Fruit fly (Drosophila melanogaster) whole organism, adult: ENCODE data around the gene Hpf1.

Experiments used
- CG11617 ChIP-seq: fragments of 200-800 bp; sonication (Bioruptor generic); optimal IDR thresholded peaks from 2 replicates; lab custom pipeline; 2017; ENCODE audit warnings: mild to moderate bottlenecking, missing biosample characterization, missing genetic modification reagents, missing genetic modification characterization
- CG12768 ChIP-seq: fragments of 200-800 bp; sonication (Bioruptor generic); optimal IDR thresholded peaks from 2 replicates; lab custom pipeline; 2017; ENCODE audit warnings: missing biosample characterization, missing genetic modification characterization, mild to moderate bottlenecking, moderate library complexity, missing genetic modification reagents
- CG14711 ChIP-seq: fragments of 200-800 bp; sonication (Bioruptor generic); optimal IDR thresholded peaks from 2 replicates; lab custom pipeline; 2018; ENCODE audit warnings: missing biosample characterization, mild to moderate bottlenecking, missing genetic modification characterization, moderate library complexity
- CG1620 ChIP-seq: fragments of 200-800 bp; sonication (Bioruptor generic); optimal IDR thresholded peaks from 2 replicates; lab custom pipeline; 2016; ENCODE audit warnings: missing biosample characterization, missing genetic modification characterization
- CG33017 ChIP-seq: fragments of 200-800 bp; sonication (Bioruptor generic); optimal IDR thresholded peaks from 2 replicates; lab custom pipeline; 2018; ENCODE audit warnings: missing biosample characterization, mild to moderate bottlenecking, missing genetic modification characterization, moderate library complexity
- CG5204 ChIP-seq: fragments of 200-800 bp; sonication (Bioruptor generic); optimal IDR thresholded peaks from 2 replicates; lab custom pipeline; 2016; ENCODE audit warnings: missing biosample characterization, missing genetic modification characterization
- CG7045 ChIP-seq: fragments of 200-800 bp; sonication (Bioruptor generic); optimal IDR thresholded peaks from 2 replicates; lab custom pipeline; 2017; ENCODE audit warnings: missing biosample characterization, mild to moderate bottlenecking, missing genetic modification characterization
- CG7101 ChIP-seq: fragments of 200-800 bp; sonication (Bioruptor generic); optimal IDR thresholded peaks from 2 replicates; lab custom pipeline; 2018; ENCODE audit warnings: missing biosample characterization, mild to moderate bottlenecking, missing genetic modification characterization, moderate library complexity
- Clk ChIP-seq: fragments of 200-800 bp; sonication (Bioruptor generic); optimal IDR thresholded peaks from 2 replicates; lab custom pipeline; 2017; ENCODE audit warnings: missing biosample characterization, missing genetic modification characterization
- Crg-1 ChIP-seq: fragments of 200-800 bp; sonication (Bioruptor generic); optimal IDR thresholded peaks from 2 replicates; lab custom pipeline; 2016; ENCODE audit warnings: missing biosample characterization, missing genetic modification characterization
- Hr96 ChIP-seq: fragments of 200-800 bp; sonication (Bioruptor generic); optimal IDR thresholded peaks from 2 replicates; lab custom pipeline; 2016; ENCODE audit warnings: missing biosample characterization, missing genetic modification characterization
- Mnt ChIP-seq: fragments of 200-800 bp; sonication (Bioruptor generic); optimal IDR thresholded peaks from 2 replicates; lab custom pipeline; 2016; ENCODE audit warnings: missing biosample characterization, mild to moderate bottlenecking, missing genetic modification characterization
- bab1 ChIP-seq: fragments of 200-800 bp; sonication (Bioruptor generic); optimal IDR thresholded peaks from 3 replicates; lab custom pipeline; 2019; ENCODE audit warnings: missing biosample characterization, mild to moderate bottlenecking, missing genetic modification characterization, moderate library complexity
- cic ChIP-seq: fragments of 200-800 bp; sonication (Bioruptor generic); optimal IDR thresholded peaks from 2 replicates; lab custom pipeline; 2017; ENCODE audit warnings: missing biosample characterization, mild to moderate bottlenecking, missing genetic modification characterization, moderate library complexity
- cnc ChIP-seq, 2 experiments: fragments of >200 bp; optimal IDR thresholded peaks; 2 replicates each; lab custom pipeline; 2017
- kay ChIP-seq: fragments of 200-800 bp; sonication (Bioruptor generic); peaks from one replicate; lab custom pipeline; 2016; ENCODE audit warnings: missing biosample characterization, missing genetic modification characterization, borderline replicate concordance
- ovo ChIP-seq: fragments of 200-800 bp; sonication (Bioruptor generic); optimal IDR thresholded peaks from 2 replicates; lab custom pipeline; 2016; ENCODE audit warnings: missing biosample characterization, missing genetic modification characterization
- pad ChIP-seq: fragments of 200-800 bp; sonication (Bioruptor generic); optimal IDR thresholded peaks from 3 replicates; lab custom pipeline; 2017; ENCODE audit warnings: missing biosample characterization, missing genetic modification characterization, mild to moderate bottlenecking, moderate library complexity, missing genetic modification reagents
- tj ChIP-seq: fragments of 200-800 bp; sonication (Bioruptor generic); optimal IDR thresholded peaks from 3 replicates; lab custom pipeline; 2017; ENCODE audit warnings: missing biosample characterization, mild to moderate bottlenecking, missing genetic modification characterization, moderate library complexity
- toe ChIP-seq: fragments of 200-800 bp; sonication (Bioruptor generic); optimal IDR thresholded peaks from 2 replicates; lab custom pipeline; 2016; ENCODE audit warnings: missing biosample characterization, missing genetic modification characterization

Gene Hpf1

dm6 chr3R:5791497-5791896 is at the start of gene Hpf1:
Gene Hpf1, plus strand, starts transcription at chr3R:5791879.
- TF ChIP-seq cnc (optimal IDR thresholded peaks at IDR 0.05; lab: Kevin White, UChicago) (peak; percentile 96 to 98), CG7101 (tag; lab: Kevin White, UChicago) (peak; percentile 99), ovo (GFP tag; lab: Kevin White, UChicago) (peak; percentile 96), CG1620 (peak; percentile 99), toe (GFP tag; lab: Kevin White, UChicago) (peak; percentile 99), Hr96 (GFP tag; lab: Kevin White, UChicago) (peak; percentile 99), CG12768 (GFP tag; lab: Kevin White, UChicago) (peak; percentile 99), CG14711 (peak; percentile 98), Mnt (GFP tag; lab: Kevin White, UChicago) (peak; percentile 96), kay (GFP tag; lab: Kevin White, UChicago) (no peak), CG5204 (GFP tag; lab: Kevin White, UChicago) (peak; percentile 99), Crg-1 (GFP tag; lab: Kevin White, UChicago) (peak; percentile 99), CG11617 (GFP tag; lab: Kevin White, UChicago) (peak; percentile 98), Clk (GFP tag; lab: Kevin White, UChicago) (peak; percentile 96), CG7045 (GFP tag; lab: Kevin White, UChicago) (peak; percentile 99), cic (peak; percentile 89), CG33017 (tag; lab: Kevin White, UChicago) (peak; percentile 99), pad (GFP tag; lab: Kevin White, UChicago) (peak; percentile 93), bab1 (GFP tag; lab: Kevin White, UChicago) (peak; percentile 99), tj (GFP tag; lab: Kevin White, UChicago) (peak; percentile 88)

dm6 chr3R:5742278-5743196 is 49.1 kb upstream of the Hpf1 start, which contains the start of the genes Sym and Madm:
Gene Sym, minus strand, starts transcription at chr3R:5742476.
Gene Madm, plus strand, starts transcription at chr3R:5742510.
- TF ChIP-seq Mnt (GFP tag; lab: Kevin White, UChicago) (peak; percentile 63), CG33017 (tag; lab: Kevin White, UChicago) (no peak), ovo (GFP tag; lab: Kevin White, UChicago) (peak; percentile 15), kay (GFP tag; lab: Kevin White, UChicago) (no peak), CG7101 (tag; lab: Kevin White, UChicago) (peak; percentile 19), CG14711 (peak; percentile 11), CG1620 (peak; percentile 40), toe (GFP tag; lab: Kevin White, UChicago) (no peak), cic (no peak), bab1 (GFP tag; lab: Kevin White, UChicago) (peak; percentile 41), CG7045 (GFP tag; lab: Kevin White, UChicago) (no peak), Clk (GFP tag; lab: Kevin White, UChicago) (no peak), tj (GFP tag; lab: Kevin White, UChicago) (peak; percentile 42), cnc (optimal IDR thresholded peaks at IDR 0.05; lab: Kevin White, UChicago) (no peak), Crg-1 (GFP tag; lab: Kevin White, UChicago) (peak; percentile 3), CG5204 (GFP tag; lab: Kevin White, UChicago) (peak; percentile 15), Hr96 (GFP tag; lab: Kevin White, UChicago) (peak; percentile 51), CG12768 (GFP tag; lab: Kevin White, UChicago) (no peak), CG11617 (GFP tag; lab: Kevin White, UChicago) (peak; percentile 34), pad (GFP tag; lab: Kevin White, UChicago) (peak; percentile 13)

dm6 chr3R:5746646-5747045 is 45.0 kb upstream of the Hpf1 start:
- TF ChIP-seq tj (GFP tag; lab: Kevin White, UChicago) (no peak), ovo (GFP tag; lab: Kevin White, UChicago) (no peak), Clk (GFP tag; lab: Kevin White, UChicago) (no peak), cic (no peak), CG7101 (tag; lab: Kevin White, UChicago) (no peak), Mnt (GFP tag; lab: Kevin White, UChicago) (no peak)

dm6 chr3R:5754594-5754993 is 37.1 kb upstream of the Hpf1 start, which contains the start of gene Dcps:
Gene Dcps, minus strand, starts transcription at chr3R:5754774.
- TF ChIP-seq CG7045 (GFP tag; lab: Kevin White, UChicago) (no peak), Clk (GFP tag; lab: Kevin White, UChicago) (no peak), pad (GFP tag; lab: Kevin White, UChicago) (no peak), kay (GFP tag; lab: Kevin White, UChicago) (peak; percentile 74), bab1 (GFP tag; lab: Kevin White, UChicago) (peak; percentile 32), CG1620 (no peak)

DNA sequence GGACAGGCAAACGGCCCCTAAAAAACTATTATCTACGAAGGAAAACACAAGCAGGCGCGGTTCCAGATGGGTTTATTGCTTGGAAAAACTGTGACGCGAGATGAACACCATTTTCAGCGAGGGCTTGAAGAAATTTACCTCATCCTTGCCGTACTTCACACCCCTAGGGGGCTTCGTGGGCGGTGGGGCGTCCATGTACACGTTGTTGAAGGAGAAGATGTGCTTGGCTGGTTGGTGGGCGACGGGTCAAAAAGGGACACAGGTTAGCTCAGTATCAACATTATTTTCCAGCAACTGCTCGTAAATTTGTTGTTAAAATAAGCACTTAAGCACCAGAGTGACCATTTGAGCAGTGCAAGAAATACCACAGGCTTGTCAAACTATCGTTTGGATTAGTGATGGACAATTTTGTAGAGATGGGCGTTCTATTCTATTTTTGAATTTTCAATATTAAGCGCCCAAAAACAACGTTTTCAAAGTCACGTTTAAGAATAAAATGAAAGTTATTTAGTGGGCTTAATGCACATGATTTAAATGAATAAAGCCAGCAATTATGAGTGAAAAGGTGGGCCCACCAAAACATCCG is 33.0 kb upstream of the Hpf1 start, which contains the start of gene Sec8:
Sec8 (minus strand) TSS at position 374 of the 586 bp plus-strand sequence.
- TF ChIP-seq pad (GFP tag; lab: Kevin White, UChicago) (peak; percentile 2), cnc (optimal IDR thresholded peaks at IDR 0.05; lab: Kevin White, UChicago) (no peak), CG7045 (GFP tag; lab: Kevin White, UChicago) (no peak), bab1 (GFP tag; lab: Kevin White, UChicago) (peak; percentile 63), Hr96 (GFP tag; lab: Kevin White, UChicago) (peak; percentile 24), CG14711 (peak; percentile 25), CG5204 (GFP tag; lab: Kevin White, UChicago) (no peak), Crg-1 (GFP tag; lab: Kevin White, UChicago) (peak; percentile 25), toe (GFP tag; lab: Kevin White, UChicago) (no peak), ovo (GFP tag; lab: Kevin White, UChicago) (no peak), tj (GFP tag; lab: Kevin White, UChicago) (no peak), CG1620 (peak; percentile 30), CG33017 (tag; lab: Kevin White, UChicago) (peak; percentile 7), cic (no peak), Mnt (GFP tag; lab: Kevin White, UChicago) (peak; percentile 31), CG7101 (tag; lab: Kevin White, UChicago) (peak; percentile 45), CG11617 (GFP tag; lab: Kevin White, UChicago) (peak; percentile 8)
